Worm (Caenorhabditis elegans) whole organism, mixed stage, embryonic: ENCODE measurements around the gene nhr-164.
"Not testable (repeated sequence)": the region's sequence is repeated elsewhere in the genome, so short reads cannot be mapped to it uniquely, and the experiment has no call there.

Experiments used
- M03D4.4 ChIP-seq: sonication (generic microtip); optimal IDR thresholded peaks from 2 replicates; lab custom pipeline; 2017; ENCODE audit warnings: mild to moderate bottlenecking, missing genetic modification characterization, missing compliant biosample characterization
- bed-3 ChIP-seq: fragments of 200-800 bp; sonication (Bioruptor generic); optimal IDR thresholded peaks from 3 replicates; lab custom pipeline; 2018; ENCODE audit warnings: mild to moderate bottlenecking, missing genetic modification characterization, moderate library complexity, missing compliant biosample characterization
- blmp-1 ChIP-seq: fragments of 150-350 bp; optimal IDR thresholded peaks from 2 replicates; lab custom pipeline; 2014; ENCODE audit warnings: missing biosample characterization, missing genetic modification characterization
- ceh-39 ChIP-seq: fragments of 150-350 bp; optimal IDR thresholded peaks from 2 replicates; lab custom pipeline; 2014; ENCODE audit warnings: missing biosample characterization, missing genetic modification characterization
- ceh-43 ChIP-seq: fragments of 200-800 bp; sonication (Bioruptor generic); optimal IDR thresholded peaks from 2 replicates; lab custom pipeline; 2018; ENCODE audit warnings: mild to moderate bottlenecking, missing genetic modification characterization, moderate library complexity, missing compliant biosample characterization
- ceh-83 ChIP-seq: fragments of 200-800 bp; sonication (Bioruptor generic); optimal IDR thresholded peaks from 2 replicates; lab custom pipeline; 2018; ENCODE audit warnings: mild to moderate bottlenecking, missing genetic modification characterization, missing compliant biosample characterization
- ces-1 ChIP-seq: fragments of 150-350 bp; optimal IDR thresholded peaks from 2 replicates; lab custom pipeline; 2014; ENCODE audit warnings: missing biosample characterization, missing genetic modification reagents, missing genetic modification characterization
- cnd-1 ChIP-seq: fragments of 200-800 bp; sonication (Bioruptor generic); optimal IDR thresholded peaks from 2 replicates; lab custom pipeline; 2018; ENCODE audit warnings: mild to moderate bottlenecking, missing genetic modification characterization, missing compliant biosample characterization
- drap-1 ChIP-seq: fragments of 200-800 bp; sonication (Bioruptor generic); optimal IDR thresholded peaks from 3 replicates; lab custom pipeline; 2018; ENCODE audit warnings: mild to moderate bottlenecking, missing genetic modification characterization, missing compliant biosample characterization
- elt-1 ChIP-seq: sonication (generic microtip); optimal IDR thresholded peaks from 2 replicates; lab custom pipeline; 2017; ENCODE audit warnings: missing genetic modification characterization, mild to moderate bottlenecking, missing compliant biosample characterization, antibody characterized with exemption, moderate library complexity, borderline replicate concordance; ENCODE audit not compliant: insufficient read depth
- elt-3 ChIP-seq: fragments of 150-350 bp; optimal IDR thresholded peaks from 2 replicates; lab custom pipeline; 2014; ENCODE audit warnings: missing biosample characterization, missing genetic modification characterization
- ham-2 ChIP-seq: fragments of 200-800 bp; sonication (Bioruptor generic); optimal IDR thresholded peaks from 2 replicates; lab custom pipeline; 2018; ENCODE audit warnings: mild to moderate bottlenecking, missing genetic modification characterization, missing compliant biosample characterization
- hlh-1 ChIP-seq: fragments of 150-350 bp; optimal IDR thresholded peaks from 2 replicates; lab custom pipeline; 2014; ENCODE audit warnings: missing biosample characterization, missing genetic modification reagents, missing genetic modification characterization
- lin-13 ChIP-seq: fragments of 150-350 bp; optimal IDR thresholded peaks from 2 replicates; lab custom pipeline; 2014; ENCODE audit warnings: missing biosample characterization, missing genetic modification characterization
- lsy-2 ChIP-seq: fragments of 150-350 bp; optimal IDR thresholded peaks from 2 replicates; lab custom pipeline; 2014; ENCODE audit warnings: missing biosample characterization, missing genetic modification characterization
- mab-5 ChIP-seq: fragments of 150-350 bp; optimal IDR thresholded peaks from 2 replicates; lab custom pipeline; 2014; ENCODE audit warnings: missing biosample characterization, missing genetic modification characterization
- mep-1 ChIP-seq: fragments of 150-350 bp; optimal IDR thresholded peaks from 2 replicates; lab custom pipeline; 2017; ENCODE audit warnings: missing biosample characterization, missing genetic modification reagents, missing genetic modification characterization, inconsistent platforms
- mls-2 ChIP-seq: sonication (generic microtip); optimal IDR thresholded peaks from 2 replicates; lab custom pipeline; 2016; ENCODE audit warnings: mild to moderate bottlenecking, missing genetic modification characterization, moderate library complexity, missing compliant biosample characterization
- nhr-2 ChIP-seq: fragments of 150-350 bp; optimal IDR thresholded peaks from 2 replicates; lab custom pipeline; 2014; ENCODE audit warnings: missing biosample characterization, missing genetic modification characterization
- nhr-237 ChIP-seq: fragments of 150-350 bp; optimal IDR thresholded peaks from 2 replicates; lab custom pipeline; 2014; ENCODE audit warnings: missing biosample characterization, missing genetic modification characterization
- nhr-28 ChIP-seq: fragments of 150-350 bp; optimal IDR thresholded peaks from 2 replicates; lab custom pipeline; 2014; ENCODE audit warnings: missing biosample characterization, missing genetic modification characterization
- nhr-76 ChIP-seq: sonication (generic microtip); optimal IDR thresholded peaks from 2 replicates; lab custom pipeline; 2017; ENCODE audit warnings: missing biosample characterization, missing genetic modification characterization
- pha-4 ChIP-seq: fragments of 150-350 bp; optimal IDR thresholded peaks from 2 replicates; lab custom pipeline; 2018; ENCODE audit warnings: missing biosample characterization, missing genetic modification reagents, missing genetic modification characterization
- sem-2 ChIP-seq: fragments of 200-800 bp; sonication (Bioruptor generic); optimal IDR thresholded peaks from 2 replicates; lab custom pipeline; 2018; ENCODE audit warnings: mild to moderate bottlenecking, missing genetic modification characterization, missing compliant biosample characterization
- snpc-4 ChIP-seq: fragments of 150-350 bp; optimal IDR thresholded peaks from 2 replicates; lab custom pipeline; 2014; ENCODE audit warnings: missing biosample characterization, missing genetic modification characterization
- sptf-1 ChIP-seq: sonication (generic microtip); optimal IDR thresholded peaks from 2 replicates; lab custom pipeline; 2017; ENCODE audit warnings: mild to moderate bottlenecking, missing genetic modification characterization, moderate library complexity, missing compliant biosample characterization
- unc-120 ChIP-seq: sonication (generic microtip); optimal IDR thresholded peaks from 2 replicates; lab custom pipeline; 2017; ENCODE audit warnings: missing genetic modification characterization, missing compliant biosample characterization; ENCODE audit not compliant: poor library complexity, severe bottlenecking
- unc-39 ChIP-seq: fragments of 150-350 bp; optimal IDR thresholded peaks from 2 replicates; lab custom pipeline; 2014; ENCODE audit warnings: missing biosample characterization, missing genetic modification characterization
- unc-62 ChIP-seq: fragments of 150-350 bp; optimal IDR thresholded peaks from 2 replicates; lab custom pipeline; 2014; ENCODE audit warnings: missing biosample characterization, missing genetic modification reagents, missing genetic modification characterization
- zip-8 ChIP-seq: fragments of 150-350 bp; optimal IDR thresholded peaks from 2 replicates; lab custom pipeline; 2014; ENCODE audit warnings: missing biosample characterization, missing genetic modification characterization
- ztf-11 ChIP-seq: fragments of 150-350 bp; optimal IDR thresholded peaks from 2 replicates; lab custom pipeline; 2014; ENCODE audit warnings: missing biosample characterization, missing genetic modification characterization

nhr-164 gene

ce11 chrV:15267405-15267804, 31.8 kb upstream of the nhr-164 start, which contains the start of gene T10H4.13:
T10H4.13 (minus strand) TSS chrV:15267505.
- no peak for TF ChIP-seq ces-1
- TF ChIP-seq bed-3 (GFP tag; lab: Kevin White, UChicago) = no peak
- no peak for TF ChIP-seq lsy-2
- no peak for TF ChIP-seq pha-4 (tag; lab: Kevin White, UChicago)
- TF ChIP-seq drap-1 (GFP tag; lab: Kevin White, UChicago) = no peak
- TF ChIP-seq ceh-39 (tag; lab: Kevin White, UChicago) = no peak
- no peak for TF ChIP-seq nhr-28 (tag; lab: Kevin White, UChicago)
- TF ChIP-seq sem-2 (GFP tag; lab: Kevin White, UChicago) = no peak
- no peak for TF ChIP-seq elt-3
- TF ChIP-seq nhr-2 (tag; lab: Kevin White, UChicago) = no peak
- TF ChIP-seq cnd-1 (tag; lab: Kevin White, UChicago) = no peak
- TF ChIP-seq hlh-1 (tag; lab: Kevin White, UChicago) = no peak

- no peak for TF ChIP-seq unc-62 (GFP tag; lab: Kevin White, UChicago)
- no peak for TF ChIP-seq ceh-43 (GFP tag; lab: Kevin White, UChicago)
- TF ChIP-seq snpc-4 (tag; lab: Kevin White, UChicago) = no peak
- TF ChIP-seq elt-3 = no peak
- no peak for TF ChIP-seq nhr-76 (tag; lab: Kevin White, UChicago)
- TF ChIP-seq unc-120 = no peak
- TF ChIP-seq lin-13 (tag; lab: Kevin White, UChicago) = no peak
- TF ChIP-seq mab-5 (tag; lab: Kevin White, UChicago) = no peak
- no peak for TF ChIP-seq bed-3 (GFP tag; lab: Kevin White, UChicago)
- TF ChIP-seq zip-8 = no peak
- TF ChIP-seq ceh-83 (GFP tag; lab: Kevin White, UChicago) = no peak
- no peak for TF ChIP-seq ceh-39 (tag; lab: Kevin White, UChicago)
Measured at ce11 chrV:15265814-15266213, 30.3 kb upstream of the nhr-164 start, which contains the start of gene M01B2.13. M01B2.13 (minus strand) TSS chrV:15265914.

ce11 chrV:15264131-15264530, 28.6 kb upstream of the nhr-164 start, which contains the start of gene M01B2.12:
M01B2.12 (minus strand) TSS chrV:15264231.
- TF ChIP-seq elt-1 (tag; lab: Kevin White, UChicago) (no peak), unc-120 (no peak), ham-2 (GFP tag; lab: Kevin White, UChicago) (no peak), snpc-4 (tag; lab: Kevin White, UChicago) (no peak), lsy-2 (no peak), M03D4.4 (tag; lab: Kevin White, UChicago) (no peak), unc-62 (GFP tag; lab: Kevin White, UChicago) (no peak), nhr-237 (no peak), cnd-1 (tag; lab: Kevin White, UChicago) (no peak), ztf-11 (no peak), unc-39 (tag; lab: Kevin White, UChicago) (no peak), mls-2 (tag; lab: Kevin White, UChicago) (no peak), ceh-39 (tag; lab: Kevin White, UChicago) (no peak), mep-1 (tag; lab: Kevin White, UChicago) (no peak), ces-1 (no peak)

- TF ChIP-seq nhr-76, elt-1, cnd-1 (tag; lab: Kevin White, UChicago): not testable (repeated sequence)
Measured at ce11 chrV:15262336-15262735, 26.8 kb upstream of the nhr-164 start, which contains the start of gene M01B2.10. M01B2.10 (minus strand) TSS chrV:15262436.

ce11 chrV:15259904-15260303, 24.3 kb upstream of the nhr-164 start, which contains the start of gene M01B2.8:
M01B2.8 (plus strand) TSS chrV:15260204.
- TF ChIP-seq zip-8 = no peak
- TF ChIP-seq drap-1 (GFP tag; lab: Kevin White, UChicago) = no peak
- no peak for TF ChIP-seq mep-1 (tag; lab: Kevin White, UChicago)

ce11 chrV:15259049-15259448, 23.5 kb upstream of the nhr-164 start, which contains the start of gene srsx-37:
srsx-37 (minus strand) TSS chrV:15259149.
- TF ChIP-seq sptf-1 (tag; lab: Kevin White, UChicago) (no peak), ham-2 (GFP tag; lab: Kevin White, UChicago) (no peak), blmp-1 (tag; lab: Kevin White, UChicago) (no peak), elt-3 (no peak), bed-3 (GFP tag; lab: Kevin White, UChicago) (no peak), unc-120 (no peak), pha-4 (tag; lab: Kevin White, UChicago) (no peak), nhr-237 (no peak), ces-1 (no peak)
